Worm (Caenorhabditis elegans): Measurements from ENCODE around the gene str-18.

DNA sequence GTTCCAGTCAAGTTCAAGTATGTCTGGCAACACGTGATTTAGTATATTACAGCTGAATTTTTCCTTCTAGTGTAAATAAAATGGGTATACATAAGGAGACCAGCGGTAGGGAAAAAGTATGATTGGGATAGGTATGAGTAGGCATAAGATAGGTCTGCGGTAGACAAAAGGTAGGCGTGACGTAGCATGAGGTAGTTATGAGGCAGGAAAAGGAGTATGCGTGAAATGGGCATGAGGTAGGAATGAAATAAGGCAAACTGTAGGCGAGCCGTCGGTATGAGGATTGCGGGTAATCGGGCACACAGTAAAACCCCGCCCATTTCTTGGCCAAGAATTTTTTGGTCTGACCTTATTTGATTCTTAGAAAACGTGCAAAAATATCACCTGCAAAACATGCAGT, 20.3 kb downstream of the str-18 start:
- no peak for TF ChIP-seq med-1 (GFP tag; optimal IDR thresholded peaks at IDR 0.05; ENCODE audit: insufficient read depth)
- TF ChIP-seq flt-1 (GFP tag; IDR thresholded peaks at IDR 0.05), result no peak
- no peak for TF ChIP-seq T22C8.4 (GFP tag; IDR thresholded peaks at IDR 0.05)
- no peak for TF ChIP-seq ztf-23 (GFP tag; IDR thresholded peaks at IDR 0.05)
- TF ChIP-seq cog-1 (tag; optimal IDR thresholded peaks at IDR 0.05), result no peak
